Fruit fly (Drosophila melanogaster): ENCODE data around the gene CG13005.

Gene CG13005

dm6 chrX:16791920-16792829 is 11.3 kb upstream of the CG13005 start, which contains the start of gene CG4768 (continued):
- TF ChIP-seq CG17802 (tag; optimal IDR thresholded peaks at IDR 0.05): no peak
- no peak for TF ChIP-seq CG3847 (GFP tag; IDR thresholded peaks at IDR 0.05)
- no peak for TF ChIP-seq ase (GFP tag; IDR thresholded peaks at IDR 0.05)
- TF ChIP-seq CG5245 (GFP tag; optimal IDR thresholded peaks at IDR 0.05): no peak
- TF ChIP-seq PHDP (tag; optimal IDR thresholded peaks at IDR 0.05): no peak
- no peak for TF ChIP-seq run (tag; optimal IDR thresholded peaks at IDR 0.05)
- TF ChIP-seq ara (GFP tag; IDR thresholded peaks at IDR 0.05): no peak
- TF ChIP-seq sr (GFP tag; IDR thresholded peaks at IDR 0.05): no peak
- no peak for TF ChIP-seq Hr39 (optimal IDR thresholded peaks at IDR 0.05)
- TF ChIP-seq NFAT (GFP tag; IDR thresholded peaks at IDR 0.05): no peak
- no peak for TF ChIP-seq Hr3 (GFP tag; optimal IDR thresholded peaks at IDR 0.05)
- peak; percentile 17 for TF ChIP-seq Fer1 (GFP tag; optimal IDR thresholded peaks at IDR 0.05)

dm6 chrX:16793129-16793748 is 10.2 kb upstream of the CG13005 start:
- TF ChIP-seq ATbp (GFP tag; optimal IDR thresholded peaks at IDR 0.05) (no peak), ssp (GFP tag; IDR thresholded peaks at IDR 0.05) (no peak), CG14050 (GFP tag; IDR thresholded peaks at IDR 0.05) (no peak), Trl (optimal IDR thresholded peaks at IDR 0.05) (peak in 1 of 2 experiments; percentile 17), Trl (GFP tag; optimal IDR thresholded peaks at IDR 0.05) (no peak), cg (GFP tag; optimal IDR thresholded peaks at IDR 0.05) (peak; percentile 66), crp (GFP tag; optimal IDR thresholded peaks at IDR 0.05) (peak in 1 of 2 experiments; percentile 75), org-1 (GFP tag; optimal IDR thresholded peaks at IDR 0.05) (no peak), Scr (GFP tag; IDR thresholded peaks at IDR 0.05; ENCODE audit: partially characterized antibody) (no peak), CG9817 (tag; optimal IDR thresholded peaks at IDR 0.05) (no peak), ttk (GFP tag; IDR thresholded peaks at IDR 0.05) (no peak), HLH4C (GFP tag; IDR thresholded peaks at IDR 0.05; ENCODE audit: partially characterized antibody) (no peak), CG2120 (GFP tag; optimal IDR thresholded peaks at IDR 0.05) (no peak), pros (GFP tag; optimal IDR thresholded peaks at IDR 0.05) (peak; percentile 45), HLHmδ (GFP tag; optimal IDR thresholded peaks at IDR 0.05) (no peak), CG10462 (GFP tag; optimal IDR thresholded peaks at IDR 0.05) (no peak), CG31388 (GFP tag; optimal IDR thresholded peaks at IDR 0.05) (no peak), zfh2 (GFP tag; optimal IDR thresholded peaks at IDR 0.05) (no peak), Side (GFP tag; optimal IDR thresholded peaks at IDR 0.05) (no peak), CG10321 (GFP tag; IDR thresholded peaks at IDR 0.05) (peak; percentile 74), croc (GFP tag; conservative IDR thresholded peaks at IDR 0.05) (no peak), NfI (GFP tag; optimal IDR thresholded peaks at IDR 0.05) (no peak), CG8359 (GFP tag; optimal IDR thresholded peaks at IDR 0.05; ENCODE audit: borderline replicate concordance) (no peak), HmgD (GFP tag; optimal IDR thresholded peaks at IDR 0.05) (no peak), CG14441 (GFP tag; IDR thresholded peaks at IDR 0.05) (no peak), nom (GFP tag; optimal IDR thresholded peaks at IDR 0.05) (no peak), Hr3 (GFP tag; optimal IDR thresholded peaks at IDR 0.05) (no peak), NFAT (GFP tag; IDR thresholded peaks at IDR 0.05) (no peak), CG4360 (GFP tag; IDR thresholded peaks at IDR 0.05) (peak; percentile 91), Dek (tag; optimal IDR thresholded peaks at IDR 0.05) (no peak), CG12391 (tag; optimal IDR thresholded peaks at IDR 0.05) (no peak), sqz (GFP tag; optimal IDR thresholded peaks at IDR 0.05) (peak; percentile 41), CG17359 (tag; optimal IDR thresholded peaks at IDR 0.05) (no peak), btn (GFP tag; optimal IDR thresholded peaks at IDR 0.05) (no peak), HLH54F (GFP tag; optimal IDR thresholded peaks at IDR 0.05) (no peak), oc (tag; optimal IDR thresholded peaks at IDR 0.05) (no peak), twi (tag; optimal IDR thresholded peaks at IDR 0.05) (peak; percentile 26), NC2α (GFP tag; optimal IDR thresholded peaks at IDR 0.05) (no peak)

All from whole organism, embryonic.